Fruit fly (Drosophila melanogaster) whole organism, prepupa: ENCODE results near the gene for.

Source experiments
- Blimp-1 ChIP-seq: fragments of 200-800 bp; sonication (Bioruptor generic); optimal IDR thresholded peaks from 3 replicates; lab custom pipeline; 2017; ENCODE audit warnings: missing biosample characterization, missing genetic modification characterization, mild to moderate bottlenecking, moderate library complexity, missing genetic modification reagents
- CG10631 ChIP-seq: fragments of 200-800 bp; sonication (Bioruptor generic); optimal IDR thresholded peaks from 2 replicates; lab custom pipeline; 2016; ENCODE audit warnings: missing biosample characterization, missing genetic modification characterization
- CG11762 ChIP-seq: fragments of 200-800 bp; sonication (Bioruptor generic); optimal IDR thresholded peaks from 3 replicates; lab custom pipeline; 2016; ENCODE audit warnings: missing biosample characterization, missing genetic modification characterization; ENCODE audit not compliant: insufficient read depth
- CG11902 ChIP-seq: fragments of 200-800 bp; sonication (Bioruptor generic); optimal IDR thresholded peaks from 3 replicates; lab custom pipeline; 2016; ENCODE audit warnings: missing biosample characterization, missing genetic modification characterization
- CG1621 ChIP-seq: fragments of 200-800 bp; sonication (Bioruptor generic); optimal IDR thresholded peaks from 3 replicates; lab custom pipeline; 2018; ENCODE audit warnings: missing biosample characterization, mild to moderate bottlenecking, missing genetic modification characterization
- CG16779 ChIP-seq: fragments of 200-800 bp; sonication (Bioruptor generic); optimal IDR thresholded peaks from 3 replicates; lab custom pipeline; 2017; ENCODE audit warnings: missing biosample characterization, mild to moderate bottlenecking, missing genetic modification characterization
- CG3032 ChIP-seq: fragments of 200-800 bp; optimal IDR thresholded peaks from 2 replicates; lab custom pipeline; 2019; ENCODE audit warnings: missing biosample characterization, mild to moderate bottlenecking, missing genetic modification characterization, moderate library complexity
- CG31627 ChIP-seq: fragments of 200-800 bp; sonication (Bioruptor generic); optimal IDR thresholded peaks from 3 replicates; lab custom pipeline; 2016; ENCODE audit warnings: missing biosample characterization, missing genetic modification characterization
- CG32006 ChIP-seq: fragments of 200-800 bp; sonication (Bioruptor generic); optimal IDR thresholded peaks from 3 replicates; lab custom pipeline; 2017; ENCODE audit warnings: missing biosample characterization, mild to moderate bottlenecking, missing genetic modification characterization
- CG34406 ChIP-seq: fragments of 200-800 bp; sonication (Bioruptor generic); optimal IDR thresholded peaks from 3 replicates; lab custom pipeline; 2016; ENCODE audit warnings: missing biosample characterization, missing genetic modification characterization
- CG3919 ChIP-seq: fragments of 200-800 bp; sonication (Bioruptor generic); optimal IDR thresholded peaks from 3 replicates; lab custom pipeline; 2016; ENCODE audit warnings: missing biosample characterization, missing genetic modification characterization
- CG4318 ChIP-seq: fragments of 200-800 bp; sonication (Bioruptor generic); optimal IDR thresholded peaks from 3 replicates; lab custom pipeline; 2017; ENCODE audit warnings: missing biosample characterization, mild to moderate bottlenecking, missing genetic modification characterization
- CG6163 ChIP-seq: fragments of 200-800 bp; sonication (Bioruptor generic); IDR thresholded peaks from 3 replicates; pipeline ENCODE4 v1.3.6; 2022; ENCODE audit warnings: missing biosample characterization, missing genetic modification characterization
- CG6276 ChIP-seq: fragments of 200-800 bp; sonication (Bioruptor generic); optimal IDR thresholded peaks from 2 replicates; lab custom pipeline; 2017; ENCODE audit warnings: missing biosample characterization, mild to moderate bottlenecking, missing genetic modification characterization
- CG6808 ChIP-seq: fragments of 200-800 bp; sonication (Bioruptor generic); optimal IDR thresholded peaks from 3 replicates; lab custom pipeline; 2017; ENCODE audit warnings: missing biosample characterization, missing genetic modification characterization, mild to moderate bottlenecking, moderate library complexity, missing genetic modification reagents
- CG6854 ChIP-seq: fragments of 200-800 bp; sonication (Bioruptor generic); optimal IDR thresholded peaks from 2 replicates; lab custom pipeline; 2017; ENCODE audit warnings: missing biosample characterization, mild to moderate bottlenecking, missing genetic modification characterization
- CG7368 ChIP-seq: fragments of 200-800 bp; sonication (Bioruptor generic); optimal IDR thresholded peaks from 3 replicates; lab custom pipeline; 2016; ENCODE audit warnings: missing biosample characterization, missing genetic modification characterization
- CG8319 ChIP-seq: fragments of 200-800 bp; sonication (Bioruptor generic); optimal IDR thresholded peaks from 3 replicates; lab custom pipeline; 2016; ENCODE audit warnings: missing biosample characterization, missing genetic modification characterization
- CG8632 ChIP-seq: fragments of 200-800 bp; sonication (Bioruptor generic); optimal IDR thresholded peaks from 3 replicates; lab custom pipeline; 2016; ENCODE audit warnings: missing biosample characterization, missing genetic modification characterization
- CG9139 ChIP-seq: fragments of 200-800 bp; sonication (Bioruptor generic); optimal IDR thresholded peaks from 3 replicates; lab custom pipeline; 2017; ENCODE audit warnings: missing biosample characterization, mild to moderate bottlenecking, missing genetic modification characterization
- Eip75B ChIP-seq: fragments of 200-800 bp; sonication (Bioruptor generic); optimal IDR thresholded peaks from 3 replicates; lab custom pipeline; 2016; ENCODE audit warnings: missing biosample characterization, missing genetic modification characterization
- Eip93F ChIP-seq: fragments of 200-800 bp; sonication (Bioruptor generic); optimal IDR thresholded peaks from 2 replicates; lab custom pipeline; 2016; ENCODE audit warnings: missing biosample characterization, mild to moderate bottlenecking, missing genetic modification characterization
- Gug ChIP-seq: fragments of 200-800 bp; sonication (Bioruptor generic); IDR thresholded peaks from 2 replicates; pipeline ENCODE4 v1.3.6; 2022; ENCODE audit warnings: missing biosample characterization, missing genetic modification characterization
- Hr38 ChIP-seq: sonication (Bioruptor generic); optimal IDR thresholded peaks from 2 replicates; lab custom pipeline; 2016; ENCODE audit warnings: missing biosample characterization, missing genetic modification characterization
- Hr4 ChIP-seq: fragments of 200-800 bp; sonication (Bioruptor generic); optimal IDR thresholded peaks from 3 replicates; lab custom pipeline; 2016; ENCODE audit warnings: missing biosample characterization, missing genetic modification characterization
- Lpt ChIP-seq: fragments of 200-800 bp; sonication (Bioruptor generic); optimal IDR thresholded peaks from 3 replicates; lab custom pipeline; 2016; ENCODE audit warnings: missing biosample characterization, missing genetic modification characterization
- Met ChIP-seq: fragments of 200-800 bp; sonication (Bioruptor generic); optimal IDR thresholded peaks from 3 replicates; lab custom pipeline; 2016; ENCODE audit warnings: missing biosample characterization, missing genetic modification characterization
- OdsH ChIP-seq: fragments of 200-800 bp; sonication (Bioruptor generic); optimal IDR thresholded peaks from 3 replicates; lab custom pipeline; 2016; ENCODE audit warnings: missing biosample characterization, missing genetic modification characterization
- Sox102F ChIP-seq: fragments of 200-800 bp; sonication (Bioruptor generic); optimal IDR thresholded peaks from 2 replicates; lab custom pipeline; 2016; ENCODE audit warnings: missing biosample characterization, mild to moderate bottlenecking, missing genetic modification characterization
- Sox14 ChIP-seq: fragments of 200-800 bp; sonication (Bioruptor generic); optimal IDR thresholded peaks from 3 replicates; lab custom pipeline; 2016; ENCODE audit warnings: missing biosample characterization, missing genetic modification characterization
- Sox15 ChIP-seq: fragments of 200-800 bp; sonication (Bioruptor generic); optimal IDR thresholded peaks from 3 replicates; lab custom pipeline; 2016; ENCODE audit warnings: missing biosample characterization, missing genetic modification characterization
- achi ChIP-seq: fragments of 200-800 bp; sonication (Bioruptor generic); optimal IDR thresholded peaks from 3 replicates; lab custom pipeline; 2016; ENCODE audit warnings: missing biosample characterization, missing genetic modification characterization
- cyc ChIP-seq: fragments of 200-800 bp; sonication (Bioruptor generic); optimal IDR thresholded peaks from 3 replicates; lab custom pipeline; 2016; ENCODE audit warnings: missing biosample characterization, missing genetic modification characterization
- dac ChIP-seq: fragments of 200-800 bp; sonication (Bioruptor generic); optimal IDR thresholded peaks from 2 replicates; lab custom pipeline; 2017; ENCODE audit warnings: missing biosample characterization, mild to moderate bottlenecking, missing genetic modification characterization
- dsx ChIP-seq: fragments of 200-800 bp; optimal IDR thresholded peaks from 3 replicates; lab custom pipeline; 2019; ENCODE audit warnings: missing biosample characterization, mild to moderate bottlenecking, missing genetic modification characterization, moderate library complexity; ENCODE audit not compliant: poor library complexity, severe bottlenecking
- esn ChIP-seq: fragments of 200-800 bp; sonication (Bioruptor generic); optimal IDR thresholded peaks from 2 replicates; lab custom pipeline; 2016; ENCODE audit warnings: missing biosample characterization, mild to moderate bottlenecking, missing genetic modification characterization, moderate library complexity
- fd85E ChIP-seq: fragments of 200-800 bp; sonication (Bioruptor generic); optimal IDR thresholded peaks from 3 replicates; lab custom pipeline; 2016; ENCODE audit warnings: missing biosample characterization, missing genetic modification characterization
- fkh ChIP-seq: fragments of 200-800 bp; sonication (Bioruptor generic); optimal IDR thresholded peaks from 3 replicates; lab custom pipeline; 2017; ENCODE audit warnings: missing biosample characterization, mild to moderate bottlenecking, missing genetic modification characterization, moderate library complexity
- lz ChIP-seq: fragments of 200-800 bp; sonication (Bioruptor generic); optimal IDR thresholded peaks from 3 replicates; lab custom pipeline; 2016; ENCODE audit warnings: missing biosample characterization, missing genetic modification characterization
- net ChIP-seq: fragments of 200-800 bp; sonication (Bioruptor generic); optimal IDR thresholded peaks from 3 replicates; lab custom pipeline; 2016; ENCODE audit warnings: missing biosample characterization, missing genetic modification characterization
- pdm3 ChIP-seq: fragments of 200-800 bp; sonication (Bioruptor generic); optimal IDR thresholded peaks from 3 replicates; lab custom pipeline; 2016; ENCODE audit warnings: missing biosample characterization, missing genetic modification characterization
- salr ChIP-seq, 2 experiments: fragments of 200-800 bp; sonication (Bioruptor generic); optimal IDR thresholded peaks; 3 replicates each; lab custom pipeline; 2016 to 2018; ENCODE audit warnings: missing biosample characterization in 2 of 2, missing genetic modification characterization in 2 of 2, mild to moderate bottlenecking in 1 of 2
- spab ChIP-seq: fragments of 200-800 bp; sonication (Bioruptor generic); optimal IDR thresholded peaks from 2 replicates; lab custom pipeline; 2017; ENCODE audit warnings: missing biosample characterization, mild to moderate bottlenecking, missing genetic modification characterization, missing genetic modification reagents
- svp ChIP-seq: fragments of 200-800 bp; sonication (Bioruptor generic); peaks from one replicate; lab custom pipeline; 2016; ENCODE audit warnings: missing biosample characterization, missing genetic modification characterization
- vri ChIP-seq: fragments of 200-800 bp; sonication (Bioruptor generic); optimal IDR thresholded peaks from 3 replicates; lab custom pipeline; 2016; ENCODE audit warnings: missing biosample characterization, mild to moderate bottlenecking, missing genetic modification characterization

Gene for

DNA sequence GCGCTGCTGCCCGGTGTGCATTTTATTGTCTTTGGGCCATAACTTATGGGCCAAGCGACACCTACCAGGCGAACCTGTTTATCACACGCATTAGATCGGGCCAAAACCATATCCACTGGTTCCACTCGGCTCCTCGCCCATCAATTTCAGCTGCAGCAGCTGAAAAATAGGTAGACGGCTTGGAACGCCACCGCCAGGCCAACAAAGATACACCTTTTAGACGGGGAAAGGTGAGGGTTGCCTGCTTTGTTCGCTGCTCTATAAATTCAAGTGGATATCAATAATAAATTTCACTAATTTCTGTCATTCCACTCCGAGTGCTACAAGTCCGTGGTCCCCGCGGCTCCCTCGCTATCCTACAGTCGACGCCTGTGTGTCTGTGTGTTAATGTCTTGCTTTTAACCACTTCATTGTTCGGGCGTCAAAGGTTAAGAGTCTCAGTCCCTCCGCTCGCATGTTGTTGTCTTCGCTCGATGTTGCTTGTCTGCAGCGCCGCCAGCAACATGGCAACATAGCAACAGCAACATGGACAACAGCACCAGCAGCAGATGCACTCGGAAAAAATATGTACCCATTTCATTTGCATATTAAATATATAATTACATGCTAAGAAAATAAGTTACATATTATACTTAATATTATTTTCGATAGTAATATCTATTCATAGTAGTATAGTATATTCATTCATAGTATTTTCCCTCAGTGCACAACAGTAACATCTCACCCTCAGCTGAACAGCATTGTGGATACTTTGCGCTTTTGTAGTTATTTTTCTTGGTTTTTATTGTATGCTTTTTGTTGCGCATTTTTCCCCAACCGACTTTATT lies 68.6 kb downstream of the for start (continued):
- TF ChIP-seq Sox102F (GFP tag; lab: Kevin White, UChicago) (no peak), fd85E (GFP tag; lab: Kevin White, UChicago) (no peak), CG6163 (GFP tag; lab: Robert Waterston, UW) (peak; percentile 77), CG32006 (GFP tag; lab: Kevin White, UChicago) (peak; percentile 65), esn (GFP tag; lab: Kevin White, UChicago) (peak; percentile 50), lz (no peak), CG16779 (tag; lab: Kevin White, UChicago) (peak; percentile 31), CG10631 (GFP tag; lab: Kevin White, UChicago) (peak; percentile 74), CG3032 (peak; percentile 82), fkh (no peak), CG31627 (GFP tag; lab: Kevin White, UChicago) (no peak), Gug (GFP tag; lab: Robert Waterston, UW) (peak; percentile 50), CG8632 (peak; percentile 67), CG11762 (peak; percentile 56), salr (GFP tag; optimal IDR thresholded peaks at IDR 0.05; lab: Kevin White, UChicago) (peak; percentile 24 to 27), net (GFP tag; lab: Kevin White, UChicago) (peak; percentile 60), Met (GFP tag; lab: Kevin White, UChicago) (peak; percentile 33), Hr38 (no peak), achi (peak; percentile 66), OdsH (GFP tag; lab: Kevin White, UChicago) (peak; percentile 72), CG6808 (GFP tag; lab: Kevin White, UChicago) (peak; percentile 83), dsx (GFP tag; lab: Kevin White, UChicago) (peak; percentile 89), CG6854 (GFP tag; lab: Kevin White, UChicago) (peak; percentile 41), vri (GFP tag; lab: Kevin White, UChicago) (no peak), Lpt (GFP tag; lab: Kevin White, UChicago) (peak; percentile 31), Blimp-1 (no peak), Sox15 (GFP tag; lab: Kevin White, UChicago) (peak; percentile 7), Eip93F (GFP tag; lab: Kevin White, UChicago) (no peak), CG3919 (peak; percentile 73), dac (GFP tag; lab: Kevin White, UChicago) (no peak), CG7368 (peak; percentile 25), CG6276 (GFP tag; lab: Kevin White, UChicago) (peak; percentile 37), spab (GFP tag; lab: Kevin White, UChicago) (peak; percentile 75), Sox14 (GFP tag; lab: Kevin White, UChicago) (peak; percentile 1)
- TF ChIP-seq, all 60 proteins: peak for 46

DNA sequence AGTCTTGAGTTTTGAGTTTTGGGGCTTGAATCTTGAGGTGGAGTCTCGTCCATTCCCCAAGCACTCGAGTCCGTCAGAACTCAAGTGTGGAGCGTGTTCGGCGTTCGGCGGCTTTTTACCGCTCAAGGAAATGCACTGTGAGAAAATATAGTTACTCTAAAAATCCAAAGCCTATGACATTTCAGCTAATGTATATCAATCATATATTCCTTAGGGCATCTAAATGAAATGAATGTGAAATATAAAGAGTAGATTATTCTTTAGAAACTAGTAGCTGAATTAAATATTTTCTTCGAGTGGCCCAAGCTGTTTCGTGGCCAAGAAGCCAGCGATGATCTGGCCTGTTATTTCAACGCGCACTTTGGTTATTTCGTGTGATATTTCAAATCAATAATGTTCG lies 69.5 kb downstream of the for start:
- TF ChIP-seq Sox14 (GFP tag; lab: Kevin White, UChicago) = peak; percentile 2
- TF ChIP-seq Hr4 = no peak
- TF ChIP-seq CG9139 (GFP tag; lab: Kevin White, UChicago) = no peak
- TF ChIP-seq CG31627 (GFP tag; lab: Kevin White, UChicago) = peak; percentile 45
- TF ChIP-seq CG11902 (GFP tag; lab: Kevin White, UChicago) = no peak
- TF ChIP-seq vri (GFP tag; lab: Kevin White, UChicago) = peak; percentile 41
- TF ChIP-seq CG11762 = no peak
- no peak for TF ChIP-seq Blimp-1
- no peak for TF ChIP-seq CG6854 (GFP tag; lab: Kevin White, UChicago)
- TF ChIP-seq net (GFP tag; lab: Kevin White, UChicago) = no peak
- no peak for TF ChIP-seq CG8319 (GFP tag; lab: Kevin White, UChicago)
- TF ChIP-seq CG6276 (GFP tag; lab: Kevin White, UChicago) = no peak
- TF ChIP-seq fkh = no peak
- TF ChIP-seq svp (GFP tag; lab: Kevin White, UChicago) = peak; percentile 71
- no peak for TF ChIP-seq dsx (GFP tag; lab: Kevin White, UChicago)
- TF ChIP-seq CG6163 (GFP tag; lab: Robert Waterston, UW) = peak; percentile 40; the same call in 1 of the 3 replicates
- TF ChIP-seq CG1621 = no peak
- peak; percentile 13 for TF ChIP-seq CG10631 (GFP tag; lab: Kevin White, UChicago)
- 0 out of 2 replicates have a peak, but pooled peaks have one; percentile 12 for TF ChIP-seq Gug (GFP tag; lab: Robert Waterston, UW)
- no peak for TF ChIP-seq Lpt (GFP tag; lab: Kevin White, UChicago)
- TF ChIP-seq esn (GFP tag; lab: Kevin White, UChicago) = peak; percentile 58
- peak; percentile 43 for TF ChIP-seq lz
- no peak for TF ChIP-seq CG16779 (tag; lab: Kevin White, UChicago)
- TF ChIP-seq cyc (GFP tag; lab: Kevin White, UChicago) = peak; percentile 51
- peak; percentile 17 for TF ChIP-seq CG3919
- no peak for TF ChIP-seq CG3032
- TF ChIP-seq achi = peak; percentile 16
- TF ChIP-seq Eip93F (GFP tag; lab: Kevin White, UChicago) = no peak
- TF ChIP-seq Eip75B (GFP tag; lab: Kevin White, UChicago) = peak; percentile 16
- peak; percentile 6 for TF ChIP-seq pdm3 (GFP tag; lab: Kevin White, UChicago)
- TF ChIP-seq CG34406 = no peak
- TF ChIP-seq CG4318 (GFP tag; lab: Kevin White, UChicago) = no peak
- TF ChIP-seq fd85E (GFP tag; lab: Kevin White, UChicago) = no peak
